Fruit fly (Drosophila melanogaster): ENCODE measurements around the gene B-H2.

dm6 chrX:17339693-17340092 is 25.3 kb downstream of the B-H2 start:
- TF ChIP-seq sage (GFP tag; optimal IDR thresholded peaks at IDR 0.05): no peak
- TF ChIP-seq CrebA (GFP tag; optimal IDR thresholded peaks at IDR 0.05; ENCODE audit: borderline replicate concordance): no peak
- no peak for TF ChIP-seq h (GFP tag; optimal IDR thresholded peaks at IDR 0.05)
- no peak for TF ChIP-seq lola (GFP tag; optimal IDR thresholded peaks at IDR 0.05)
- no peak for TF ChIP-seq dl (GFP tag; optimal IDR thresholded peaks at IDR 0.05; ENCODE audit: insufficient read depth in 1 of 2, partially characterized antibody in 2 of 2)
- TF ChIP-seq psq (GFP tag; optimal IDR thresholded peaks at IDR 0.05): no peak
- no peak for TF ChIP-seq Dfd (GFP tag; optimal IDR thresholded peaks at IDR 0.05)
- TF ChIP-seq Vsx2 (GFP tag; optimal IDR thresholded peaks at IDR 0.05; ENCODE audit: partially characterized antibody): no peak
- TF ChIP-seq br (GFP tag; optimal IDR thresholded peaks at IDR 0.05): no peak

Measured in whole organism, wandering third instar larva.